Fruit fly (Drosophila melanogaster): ENCODE data around the gene Gr93a.

DNA sequence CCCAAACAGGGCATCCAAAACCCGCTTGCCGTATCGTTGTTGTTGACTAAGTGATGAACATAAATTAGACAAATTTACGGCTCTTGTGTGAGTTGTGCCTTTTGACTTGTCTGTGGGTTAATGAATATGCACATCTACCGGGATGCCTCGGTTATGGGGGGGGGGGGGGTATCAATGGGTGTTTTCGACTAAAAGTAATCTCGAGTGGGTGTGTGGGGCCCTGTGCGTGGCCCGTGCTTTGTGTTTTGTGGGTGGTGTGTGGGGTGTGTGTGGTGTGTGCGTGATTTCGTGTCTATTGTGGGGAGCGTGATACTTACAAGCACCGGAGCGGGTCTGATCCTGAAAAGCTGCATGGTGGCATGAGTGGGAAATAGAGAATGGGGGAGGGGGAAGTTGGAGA is 41.9 kb upstream of the Gr93a start:
- TF ChIP-seq dl (GFP tag; optimal IDR thresholded peaks at IDR 0.05; ENCODE audit: insufficient read depth in 1 of 2, partially characterized antibody in 2 of 2) (no peak), Jra (GFP tag; optimal IDR thresholded peaks at IDR 0.05) (no peak), Rel (GFP tag; optimal IDR thresholded peaks at IDR 0.05) (no peak), Rel (tag; optimal IDR thresholded peaks at IDR 0.05) (no peak), Vsx2 (GFP tag; optimal IDR thresholded peaks at IDR 0.05; ENCODE audit: partially characterized antibody) (no peak), brk (GFP tag; optimal IDR thresholded peaks at IDR 0.05) (no peak), usp (GFP tag; optimal IDR thresholded peaks at IDR 0.05) (no peak), fru (GFP tag; optimal IDR thresholded peaks at IDR 0.05) (no peak), lola (GFP tag; optimal IDR thresholded peaks at IDR 0.05) (no peak), dmrt93B (GFP tag; optimal IDR thresholded peaks at IDR 0.05) (no peak), Hr78 (GFP tag; optimal IDR thresholded peaks at IDR 0.05) (no peak), pan (optimal IDR thresholded peaks at IDR 0.05) (no peak)
